Fruit fly (Drosophila melanogaster) whole organism, pupa: ENCODE measurements around the gene CG7879.

ENCODE experiments used
- CG17806 ChIP-seq: fragments of 200-800 bp; sonication (Bioruptor generic); optimal IDR thresholded peaks from 2 replicates; lab custom pipeline; 2018; ENCODE audit warnings: missing biosample characterization, mild to moderate bottlenecking, missing genetic modification characterization, moderate library complexity
- CG9948 ChIP-seq: fragments of 200-800 bp; sonication (Bioruptor generic); optimal IDR thresholded peaks from 2 replicates; lab custom pipeline; 2018; ENCODE audit warnings: missing biosample characterization, mild to moderate bottlenecking, missing genetic modification characterization, moderate library complexity
- fd96Ca ChIP-seq: fragments of 200-800 bp; sonication (Bioruptor generic); IDR thresholded peaks from 3 replicates; pipeline ENCODE4 v1.3.6; 2022; ENCODE audit warnings: missing biosample characterization, missing genetic modification characterization
- rn ChIP-seq: fragments of 200-800 bp; sonication (Bioruptor generic); IDR thresholded peaks from 2 replicates; pipeline ENCODE4 v1.3.6; 2022; ENCODE audit warnings: missing biosample characterization, missing genetic modification characterization

DNA sequence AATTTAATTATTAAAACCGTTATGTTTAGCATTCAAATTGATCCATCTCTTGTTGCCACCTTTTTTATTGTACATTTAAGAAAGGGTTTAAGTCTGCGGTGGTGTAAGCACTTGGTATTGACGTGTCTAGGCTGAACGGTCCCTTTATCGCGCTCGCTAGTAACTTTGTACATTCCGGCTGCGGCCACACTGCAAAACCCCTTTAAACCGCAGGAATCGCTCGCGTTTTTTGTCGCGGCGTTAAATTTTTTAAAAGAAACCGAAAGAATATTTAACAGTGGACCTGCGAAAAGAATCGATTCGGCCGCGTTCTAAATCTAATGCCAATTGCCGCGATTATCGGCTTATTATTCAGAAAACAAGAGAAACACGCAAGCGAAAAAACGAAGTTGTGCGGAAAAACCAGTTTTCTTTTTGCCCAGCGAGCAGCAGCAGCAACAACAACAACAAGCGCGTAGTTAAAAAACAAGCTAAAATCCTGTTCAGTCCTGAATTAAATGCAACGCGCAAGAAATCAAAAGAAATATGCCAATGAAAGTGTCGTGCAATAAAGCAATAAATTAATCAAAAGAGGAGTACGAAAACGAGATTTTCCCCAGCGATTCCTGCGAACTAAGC is 8.2 kb upstream of the CG7879 start, which contains the start of gene CG13917:
- TF ChIP-seq rn (no peak), CG17806 (tag; lab: Kevin White, UChicago) (no peak), CG9948 (tag; lab: Kevin White, UChicago) (no peak), fd96Ca (GFP tag; lab: Robert Waterston, UW) (no peak)
